Worm (Caenorhabditis elegans): Measurements from ENCODE around the gene F59B10.3.
A peak's percentile ranks its signal among the peaks of the same experiment; 100 is the strongest.

Gene F59B10.3

DNA sequence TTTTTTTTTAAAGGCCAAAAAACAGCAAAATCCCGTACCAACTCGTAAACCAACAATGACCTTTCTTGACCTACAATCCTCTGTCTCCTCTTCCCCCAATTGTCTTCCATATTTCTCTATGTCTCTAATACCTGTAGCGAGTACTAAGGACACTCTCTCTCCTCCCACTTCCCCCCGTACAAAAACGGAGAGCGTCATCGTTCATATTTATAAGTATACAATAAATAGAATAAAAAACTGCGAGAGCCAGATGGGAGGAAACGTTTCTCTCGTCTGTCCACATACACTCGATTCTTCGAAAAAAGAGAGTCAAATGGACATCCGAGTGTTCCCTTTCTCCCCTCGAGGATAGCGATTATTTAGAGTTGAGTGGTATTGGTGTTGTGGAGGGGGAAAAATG, 5.6 kb upstream of the F59B10.3 start:
- TF ChIP-seq lin-39 (tag; optimal IDR thresholded peaks at IDR 0.05) (no peak), snpc-4 (tag; optimal IDR thresholded peaks at IDR 0.05) (no peak), tlp-1 (tag; optimal IDR thresholded peaks at IDR 0.05) (no peak), egl-27 (tag; optimal IDR thresholded peaks at IDR 0.05) (no peak), nhr-12 (tag; optimal IDR thresholded peaks at IDR 0.05) (no peak), skn-1 (tag; optimal IDR thresholded peaks at IDR 0.05) (no peak), mdl-1 (tag; optimal IDR thresholded peaks at IDR 0.05) (no peak), dsc-1 (tag; optimal IDR thresholded peaks at IDR 0.05) (no peak), unc-30 (tag; optimal IDR thresholded peaks at IDR 0.05) (no peak), xbp-1 (tag; optimal IDR thresholded peaks at IDR 0.05) (no peak), hlh-17 (GFP tag; optimal IDR thresholded peaks at IDR 0.05; ENCODE audit: borderline replicate concordance) (no peak), aha-1 (tag; optimal IDR thresholded peaks at IDR 0.05) (no peak), zip-4 (GFP tag; optimal IDR thresholded peaks at IDR 0.05) (no peak), mep-1 (tag; optimal IDR thresholded peaks at IDR 0.05) (peak; percentile 40), sup-37 (GFP tag; optimal IDR thresholded peaks at IDR 0.05) (no peak), pqm-1 (tag; optimal IDR thresholded peaks at IDR 0.05) (no peak), nhr-28 (tag; optimal IDR thresholded peaks at IDR 0.05) (no peak), nhr-11 (tag; optimal IDR thresholded peaks at IDR 0.05) (no peak), jun-1 (tag; optimal IDR thresholded peaks at IDR 0.05) (no peak), mab-9 (GFP tag; IDR thresholded peaks at IDR 0.05) (no peak), ztf-4 (tag; optimal IDR thresholded peaks at IDR 0.05) (no peak), aly-2 (tag; optimal IDR thresholded peaks at IDR 0.05) (no peak), ces-1 (GFP tag; optimal IDR thresholded peaks at IDR 0.05) (no peak), nhr-47 (tag; optimal IDR thresholded peaks at IDR 0.05) (no peak), lin-35 (GFP tag; optimal IDR thresholded peaks at IDR 0.05) (no peak), unc-130 (tag; optimal IDR thresholded peaks at IDR 0.05) (no peak), swsn-7 (tag; optimal IDR thresholded peaks at IDR 0.05) (no peak), ceh-88 (GFP tag; IDR thresholded peaks at IDR 0.05) (no peak), efl-1 (optimal IDR thresholded peaks at IDR 0.05) (no peak), efl-1 (GFP tag; optimal IDR thresholded peaks at IDR 0.05 in 1 of 2) (peak in 1 of 2 experiments; percentile 1), Y116A8C.19 (tag; optimal IDR thresholded peaks at IDR 0.05; ENCODE audit: borderline replicate concordance) (no peak), alr-1 (tag; optimal IDR thresholded peaks at IDR 0.05; ENCODE audit: borderline replicate concordance) (no peak), nhr-90 (tag; optimal IDR thresholded peaks at IDR 0.05; ENCODE audit: poor library complexity) (no peak), ceh-63 (GFP tag; optimal IDR thresholded peaks at IDR 0.05) (no peak), F16B12.6 (tag; optimal IDR thresholded peaks at IDR 0.05) (no peak), efl-3 (GFP tag; optimal IDR thresholded peaks at IDR 0.05) (no peak), nhr-85 (tag) (peak; percentile 30), grh-1 (GFP tag; IDR thresholded peaks at IDR 0.05) (no peak), nhr-71 (tag; optimal IDR thresholded peaks at IDR 0.05) (peak; percentile 23), unc-86 (tag; optimal IDR thresholded peaks at IDR 0.05) (no peak), nhr-19 (GFP tag; conservative IDR thresholded peaks at IDR 0.05) (no peak), nhr-77 (tag; optimal IDR thresholded peaks at IDR 0.05) (peak; percentile 28), lin-13 (GFP tag; optimal IDR thresholded peaks at IDR 0.05) (no peak), ceh-90 (tag; optimal IDR thresholded peaks at IDR 0.05) (no peak), rnt-1 (tag; optimal IDR thresholded peaks at IDR 0.05) (no peak), hlh-4 (tag; optimal IDR thresholded peaks at IDR 0.05) (no peak), lin-15B (tag; optimal IDR thresholded peaks at IDR 0.05) (no peak), snu-23 (GFP tag; optimal IDR thresholded peaks at IDR 0.05) (no peak), lir-3 (tag; optimal IDR thresholded peaks at IDR 0.05; ENCODE audit: poor library complexity) (no peak), nhr-84 (tag; optimal IDR thresholded peaks at IDR 0.05) (no peak), sptf-1 (tag; optimal IDR thresholded peaks at IDR 0.05) (no peak), nhr-20 (tag; optimal IDR thresholded peaks at IDR 0.05) (peak; percentile 13), dpl-1 (GFP tag; optimal IDR thresholded peaks at IDR 0.05) (no peak), ztf-11 (tag; optimal IDR thresholded peaks at IDR 0.05) (no peak), tbx-2 (tag; optimal IDR thresholded peaks at IDR 0.05) (no peak)
